Worm (Caenorhabditis elegans): Measurements from ENCODE around the gene T11G6.5.

The T11G6.5 gene

DNA sequence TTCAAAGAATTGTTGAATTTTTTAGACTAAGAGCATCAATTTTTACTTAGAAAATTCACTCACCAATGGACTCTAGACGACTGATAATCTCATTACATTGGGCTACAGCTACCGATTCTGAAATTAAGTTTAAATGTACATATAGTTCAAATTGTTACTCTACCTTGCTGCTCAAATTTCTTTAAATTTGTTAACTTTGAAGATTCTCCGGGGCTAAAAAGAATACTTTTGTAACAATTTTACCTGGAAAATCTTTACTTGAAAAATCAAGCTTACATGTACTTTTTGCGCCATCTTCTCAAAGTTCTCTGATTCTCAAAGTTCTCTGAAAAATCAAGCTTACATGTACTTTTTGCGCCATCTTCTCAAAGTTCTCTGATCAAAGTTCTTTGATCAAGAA, 37.0 kb upstream of the T11G6.5 start, which contains the start of gene sdz-13:
Gene sdz-13 (minus strand): TSS at position 101 of the 400 bp plus-strand sequence.
- no peak for TF ChIP-seq sem-4 (tag; optimal IDR thresholded peaks at IDR 0.05)
- TF ChIP-seq nhr-6 (tag; optimal IDR thresholded peaks at IDR 0.05), result no peak
- no peak for TF ChIP-seq ztf-1 (GFP tag; conservative IDR thresholded peaks at IDR 0.05)
- TF ChIP-seq blmp-1 (tag; optimal IDR thresholded peaks at IDR 0.05; ENCODE audit: insufficient read depth), result no peak
- TF ChIP-seq sma-9 (GFP tag; optimal IDR thresholded peaks at IDR 0.05), result no peak
- TF ChIP-seq sma-9 (tag; optimal IDR thresholded peaks at IDR 0.05), result no peak
- TF ChIP-seq ceh-16 (tag; optimal IDR thresholded peaks at IDR 0.05), result no peak
- TF ChIP-seq mdl-1 (tag; optimal IDR thresholded peaks at IDR 0.05), result no peak
- no peak for TF ChIP-seq ztf-11 (tag; optimal IDR thresholded peaks at IDR 0.05)
- TF ChIP-seq ceh-82 (tag; optimal IDR thresholded peaks at IDR 0.05), result no peak
- no peak for TF ChIP-seq lin-11 (tag; optimal IDR thresholded peaks at IDR 0.05)
- no peak for TF ChIP-seq egl-27 (tag; optimal IDR thresholded peaks at IDR 0.05)

DNA sequence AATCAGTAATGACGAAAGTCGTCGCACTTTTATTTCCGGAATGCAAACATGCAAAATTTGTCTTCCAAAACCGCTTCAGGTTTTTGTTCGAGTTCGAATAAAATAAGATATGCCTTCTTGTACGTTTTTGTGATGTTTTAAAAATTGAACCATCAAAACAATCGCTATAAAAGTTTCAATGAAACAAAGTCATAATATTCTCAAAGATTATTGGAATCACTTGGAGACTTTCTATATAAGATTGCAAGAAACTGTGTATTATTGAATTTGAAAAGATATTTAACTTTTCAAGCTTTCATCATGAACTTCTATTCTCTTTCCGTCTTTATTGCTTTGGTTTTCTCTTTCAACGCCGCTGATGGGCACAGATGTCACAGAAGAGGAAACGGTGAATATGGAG, 34.3 kb upstream of the T11G6.5 start, which contains the start of gene fipr-14:
Gene fipr-14 (plus strand): TSS at position 301 of the 400 bp plus-strand sequence.
- TF ChIP-seq alr-1 (tag; optimal IDR thresholded peaks at IDR 0.05), result no peak

DNA sequence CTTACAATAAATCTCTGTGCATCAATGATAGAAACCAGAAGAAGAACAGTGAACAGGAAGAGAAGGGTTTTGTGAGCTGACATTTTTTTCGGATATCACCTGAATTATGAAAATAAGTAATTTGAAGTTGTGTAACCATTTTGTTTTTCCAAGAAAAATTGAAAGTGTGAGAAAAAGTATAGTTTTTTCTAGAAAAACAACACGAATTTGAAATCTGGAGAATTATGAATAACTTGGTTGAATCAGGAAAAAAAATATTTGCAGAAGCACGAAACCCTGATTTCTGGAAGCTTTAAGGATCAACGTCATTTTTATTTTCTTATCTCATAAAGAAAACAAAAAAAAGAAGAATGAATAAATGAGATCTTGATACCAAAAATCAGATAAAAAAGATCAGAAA, 32.0 kb upstream of the T11G6.5 start, which contains the start of gene F13E9.12:
Gene F13E9.12 (minus strand): TSS at position 101 of the 400 bp plus-strand sequence.
- TF ChIP-seq Y55F3AM.14 (GFP tag; optimal IDR thresholded peaks at IDR 0.05), result no peak
- no peak for TF ChIP-seq elt-1 (tag; optimal IDR thresholded peaks at IDR 0.05)

DNA sequence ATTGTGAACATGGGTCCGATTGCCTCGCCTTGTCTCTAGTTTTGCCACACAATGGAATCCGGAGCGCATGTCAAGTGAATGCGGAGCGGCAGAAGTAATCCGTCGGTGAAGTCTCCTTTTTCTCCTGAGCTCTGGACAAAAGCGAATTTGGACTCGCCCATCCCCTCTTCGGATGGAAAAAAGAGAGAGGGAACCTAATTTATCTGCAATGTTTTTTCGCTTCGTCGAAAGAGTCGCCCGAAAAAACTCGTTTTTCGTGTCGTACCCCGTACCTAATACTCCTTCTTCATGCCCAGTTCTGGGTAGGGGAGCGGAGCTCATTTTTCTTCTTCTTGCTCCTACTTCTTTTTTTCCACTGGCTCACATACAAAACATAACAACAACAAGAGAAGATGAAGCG, 27.6 kb upstream of the T11G6.5 start:
- TF ChIP-seq sem-4 (tag; optimal IDR thresholded peaks at IDR 0.05) (no peak), mbf-1 (tag; optimal IDR thresholded peaks at IDR 0.05) (no peak), ztf-1 (GFP tag; conservative IDR thresholded peaks at IDR 0.05) (no peak), gmeb-1 (tag; optimal IDR thresholded peaks at IDR 0.05) (no peak), unc-55 (GFP tag; optimal IDR thresholded peaks at IDR 0.05) (no peak), elt-1 (tag; optimal IDR thresholded peaks at IDR 0.05) (no peak), lsy-2 (tag; optimal IDR thresholded peaks at IDR 0.05) (no peak), nhr-25 (tag; optimal IDR thresholded peaks at IDR 0.05) (no peak), snpc-4 (tag; optimal IDR thresholded peaks at IDR 0.05) (no peak), blmp-1 (tag; optimal IDR thresholded peaks at IDR 0.05; ENCODE audit: insufficient read depth) (no peak), ceh-16 (tag; optimal IDR thresholded peaks at IDR 0.05) (no peak), lin-13 (GFP tag; optimal IDR thresholded peaks at IDR 0.05) (no peak)

DNA sequence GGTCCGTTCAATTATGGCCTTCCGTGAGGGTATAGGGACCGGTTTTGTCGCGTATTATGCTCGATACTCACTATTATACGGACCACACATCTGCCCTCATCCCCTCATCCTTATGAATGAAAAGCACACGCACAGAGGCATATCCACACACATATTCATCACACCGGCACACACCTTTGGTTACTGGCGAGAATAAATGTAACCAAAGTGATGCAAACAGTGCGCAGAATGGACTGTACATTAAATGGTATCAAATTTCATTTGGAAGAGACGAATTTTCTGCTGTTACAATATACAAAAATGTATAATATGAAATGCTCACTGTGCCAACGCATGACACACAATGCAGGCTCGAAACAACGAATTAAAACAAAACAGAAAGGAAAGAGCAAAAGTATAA, 27.1 kb upstream of the T11G6.5 start:
- TF ChIP-seq R02D3.7 (tag; optimal IDR thresholded peaks at IDR 0.05) (no peak), elt-3 (tag; optimal IDR thresholded peaks at IDR 0.05) (no peak), ceh-16 (tag; optimal IDR thresholded peaks at IDR 0.05) (no peak), mbf-1 (tag; optimal IDR thresholded peaks at IDR 0.05) (no peak), ztf-4 (tag; optimal IDR thresholded peaks at IDR 0.05) (no peak), lin-39 (tag; optimal IDR thresholded peaks at IDR 0.05) (no peak), mdl-1 (tag; optimal IDR thresholded peaks at IDR 0.05) (no peak), unc-62 (GFP tag; optimal IDR thresholded peaks at IDR 0.05) (no peak), ZK546.5 (tag; optimal IDR thresholded peaks at IDR 0.05) (no peak), aly-2 (tag; optimal IDR thresholded peaks at IDR 0.05) (no peak), sma-9 (GFP tag; optimal IDR thresholded peaks at IDR 0.05) (no peak), sma-9 (tag; optimal IDR thresholded peaks at IDR 0.05) (no peak), elt-1 (tag; optimal IDR thresholded peaks at IDR 0.05) (no peak), zag-1 (tag; optimal IDR thresholded peaks at IDR 0.05) (no peak)

DNA sequence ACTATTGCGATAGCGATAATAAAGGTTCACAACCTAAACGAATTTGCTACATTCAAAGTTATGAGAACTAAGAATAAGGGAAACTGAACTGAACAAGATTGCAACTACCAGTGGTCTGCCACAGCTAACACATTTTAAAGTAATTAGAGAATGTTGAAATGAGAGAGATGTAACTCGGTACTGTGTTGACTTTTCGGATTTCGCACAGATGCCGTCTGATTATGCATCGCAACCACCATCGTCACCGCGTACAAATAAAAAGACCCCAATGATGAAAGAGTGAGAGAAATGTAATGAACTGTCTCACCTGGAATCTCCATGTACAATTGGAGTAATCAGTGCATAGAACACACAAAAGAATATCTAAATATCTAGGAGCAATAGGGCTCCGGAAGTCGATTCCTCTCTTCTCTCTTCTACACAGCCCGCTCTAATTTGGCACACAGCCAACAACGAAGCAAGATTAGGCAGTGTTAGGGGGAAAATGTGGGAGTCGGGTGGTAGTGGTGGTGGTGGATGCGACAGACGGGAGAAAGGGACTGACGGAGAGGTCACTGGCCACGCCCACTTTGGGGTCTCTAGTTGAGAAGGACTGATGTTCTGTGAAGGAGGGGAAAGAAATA, 26.2 kb upstream of the T11G6.5 start, which contains the start of gene F13E9.11:
Gene F13E9.11 (minus strand): TSS at position 507 of the 623 bp plus-strand sequence.
- TF ChIP-seq lin-39 (tag; optimal IDR thresholded peaks at IDR 0.05) (no peak), ama-1 (optimal IDR thresholded peaks at IDR 0.05) (no peak), F13H6.1 (tag; optimal IDR thresholded peaks at IDR 0.05) (no peak), lin-13 (GFP tag; optimal IDR thresholded peaks at IDR 0.05) (no peak), ZK546.5 (tag; optimal IDR thresholded peaks at IDR 0.05) (no peak), blmp-1 (tag; optimal IDR thresholded peaks at IDR 0.05; ENCODE audit: insufficient read depth) (no peak), ztf-4 (tag; optimal IDR thresholded peaks at IDR 0.05) (no peak), zag-1 (tag; optimal IDR thresholded peaks at IDR 0.05) (peak; percentile 61), nhr-12 (tag; optimal IDR thresholded peaks at IDR 0.05) (no peak), sem-4 (tag; optimal IDR thresholded peaks at IDR 0.05) (no peak), lin-11 (tag; optimal IDR thresholded peaks at IDR 0.05) (no peak), ztf-11 (tag; optimal IDR thresholded peaks at IDR 0.05) (no peak), nhr-21 (tag; optimal IDR thresholded peaks at IDR 0.05) (no peak), nhr-237 (tag; optimal IDR thresholded peaks at IDR 0.05) (no peak), aly-2 (tag; optimal IDR thresholded peaks at IDR 0.05) (no peak), lsy-2 (tag; optimal IDR thresholded peaks at IDR 0.05) (peak in 1 of 2 experiments; percentile 19), snpc-4 (tag; optimal IDR thresholded peaks at IDR 0.05) (no peak), elt-1 (tag; optimal IDR thresholded peaks at IDR 0.05) (no peak), dmd-4 (tag; optimal IDR thresholded peaks at IDR 0.05) (no peak), nhr-6 (tag; optimal IDR thresholded peaks at IDR 0.05) (no peak), R02D3.7 (tag; optimal IDR thresholded peaks at IDR 0.05) (no peak), skn-1 (tag; optimal IDR thresholded peaks at IDR 0.05) (no peak), nhr-77 (tag; optimal IDR thresholded peaks at IDR 0.05) (no peak), nhr-129 (tag; optimal IDR thresholded peaks at IDR 0.05) (no peak), nhr-10 (tag; optimal IDR thresholded peaks at IDR 0.05) (no peak), unc-55 (GFP tag; optimal IDR thresholded peaks at IDR 0.05) (peak; percentile 12), nhr-23 (tag; optimal IDR thresholded peaks at IDR 0.05) (no peak)

Measured in whole organism, L2 larva.